Fruit fly (Drosophila melanogaster): ENCODE data around the gene CG6938.

- TF ChIP-seq psq (optimal IDR thresholded peaks at IDR 0.05) (no peak), h (optimal IDR thresholded peaks at IDR 0.05) (no peak), insv (optimal IDR thresholded peaks at IDR 0.05) (no peak), ttk (optimal IDR thresholded peaks at IDR 0.05) (no peak), Myc (optimal IDR thresholded peaks at IDR 0.05) (no peak)
These were observed 23.2 kb downstream of the CG6938 start for dm6 chr3L:12007945-12008344.
